Worm (Caenorhabditis elegans) whole organism, young adult: ENCODE data around the gene F18G5.1.

Source experiments
- ama-1 ChIP-seq, 3 experiments: fragments of 150-350 bp in 1 of 3; sonication (generic microtip) in 2 of 3; optimal IDR thresholded peaks; 2 replicates each; lab custom pipeline; 2014 to 2018; ENCODE audit warnings: missing biosample characterization in 2 of 3, missing genetic modification characterization in 2 of 3, missing genetic modification reagents in 2 of 3
- aptf-3 ChIP-seq: fragments of 200-800 bp; sonication (Bioruptor generic); IDR thresholded peaks from 2 replicates; pipeline ENCODE4 v1.3.6; 2022; ENCODE audit warnings: missing genetic modification characterization, missing compliant biosample characterization
- attf-3 ChIP-seq: fragments of 200-800 bp; sonication (Bioruptor generic); conservative IDR thresholded peaks from 2 replicates; pipeline ENCODE4 v1.3.6; 2022; ENCODE audit warnings: missing genetic modification reagents, missing genetic modification characterization, missing compliant biosample characterization
- ceh-58 ChIP-seq: fragments of 200-800 bp; sonication (Bioruptor generic); IDR thresholded peaks from 2 replicates; pipeline ENCODE4 v1.3.6; 2022; ENCODE audit warnings: missing genetic modification characterization, missing compliant biosample characterization
- lir-1 ChIP-seq: fragments of 200-800 bp; sonication (Bioruptor generic); conservative IDR thresholded peaks from 2 replicates; pipeline ENCODE4 v1.3.6; 2022; ENCODE audit warnings: missing genetic modification reagents, missing genetic modification characterization, missing compliant biosample characterization
- nfya-2 ChIP-seq: fragments of 200-800 bp; sonication (Bioruptor generic); IDR thresholded peaks from 2 replicates; pipeline ENCODE4 v1.3.6; 2022; ENCODE audit warnings: missing genetic modification reagents, missing genetic modification characterization, missing compliant biosample characterization
- nhr-27 ChIP-seq: fragments of 200-800 bp; sonication (Bioruptor generic); optimal IDR thresholded peaks from 2 replicates; lab custom pipeline; 2018; ENCODE audit warnings: mild to moderate bottlenecking, missing genetic modification characterization, moderate library complexity, missing compliant biosample characterization
- snpc-1.1 ChIP-seq: sonication (generic microtip); optimal IDR thresholded peaks from 2 replicates; lab custom pipeline; 2017; ENCODE audit warnings: missing genetic modification characterization, mild to moderate bottlenecking, missing compliant biosample characterization, antibody characterized with exemption, moderate library complexity, missing genotype, missing genetic modification reagents; ENCODE audit not compliant: insufficient read depth
- snpc-3.4 ChIP-seq: sonication (generic microtip); optimal IDR thresholded peaks from 2 replicates; lab custom pipeline; 2017; ENCODE audit warnings: missing genetic modification characterization, mild to moderate bottlenecking, missing compliant biosample characterization, antibody characterized with exemption, moderate library complexity, missing genotype, missing genetic modification reagents
- unc-62 ChIP-seq: fragments of 150-350 bp; optimal IDR thresholded peaks from 2 replicates; lab custom pipeline; 2014; ENCODE audit warnings: missing biosample characterization, missing genetic modification reagents, missing genetic modification characterization

DNA sequence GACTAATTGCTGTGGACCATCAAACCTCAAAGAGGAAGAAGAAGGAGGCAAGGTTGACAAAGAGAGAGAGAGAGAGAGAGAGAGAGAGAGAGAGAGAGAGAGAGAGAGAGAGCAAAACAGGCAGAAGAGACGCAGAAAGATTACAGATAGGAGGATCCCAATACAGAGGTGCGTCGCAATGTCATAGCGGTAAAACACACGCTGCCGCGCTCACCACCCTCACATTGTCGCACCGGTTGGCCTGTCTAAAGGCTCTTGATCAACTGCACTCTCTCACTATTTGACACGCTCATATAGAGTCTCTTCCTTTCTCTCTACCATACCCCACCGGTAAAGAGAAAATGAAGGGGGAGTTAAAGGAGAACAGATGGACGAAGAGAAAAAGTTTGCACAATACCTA is 34.4 kb upstream of the F18G5.1 start:
- no peak for TF ChIP-seq lir-1 (GFP tag; lab: Robert Waterston, UW)
- no peak for TF ChIP-seq unc-62 (GFP tag; lab: Kevin White, UChicago)
- no peak for TF ChIP-seq aptf-3 (GFP tag; lab: Robert Waterston, UW)
- TF ChIP-seq nfya-2 (GFP tag; lab: Robert Waterston, UW), result no peak
- no peak for TF ChIP-seq snpc-3.4 (tag; lab: Kevin White, UChicago)
- TF ChIP-seq nhr-27, result no peak
- no peak for TF ChIP-seq ama-1 (optimal IDR thresholded peaks at IDR 0.05; lab: Kevin White, UChicago)
- TF ChIP-seq ama-1 (GFP tag; optimal IDR thresholded peaks at IDR 0.05; lab: Kevin White, UChicago), result no peak
- no peak for TF ChIP-seq attf-3 (GFP tag; lab: Robert Waterston, UW)
- TF ChIP-seq snpc-1.1 (tag; lab: Kevin White, UChicago), result no peak
- TF ChIP-seq ceh-58 (GFP tag; lab: Robert Waterston, UW), result no peak
